Worm (Caenorhabditis elegans): ENCODE results near the gene F08D12.7.

- peak; percentile 61 for TF ChIP-seq ztf-26 (tag; optimal IDR thresholded peaks at IDR 0.05)
- TF ChIP-seq nhr-90 (tag; optimal IDR thresholded peaks at IDR 0.05), result no peak
- no peak for TF ChIP-seq C06A6.2 (GFP tag; conservative IDR thresholded peaks at IDR 0.05)
- no peak for TF ChIP-seq B0035.1 (tag; optimal IDR thresholded peaks at IDR 0.05)
These were observed 31.8 kb upstream of the F08D12.7 start, which contains the start of gene nhr-119 for ce11 chrII:2800550-2801233.

Data from whole organism, young adult.